Fruit fly (Drosophila melanogaster) whole organism, embryonic: ENCODE measurements around the gene CG16953.

Experiments used
- Awh ChIP-seq: fragments of 200-800 bp; sonication (Bioruptor generic); IDR thresholded peaks from 2 replicates; pipeline ENCODE4, ENCODE4 v1.3.6; 2022; ENCODE audit warnings: missing biosample characterization, missing genetic modification characterization
- B-H2 ChIP-seq: fragments of 200-800 bp; sonication (Bioruptor generic); optimal IDR thresholded peaks from 2 replicates; lab custom pipeline; 2018; ENCODE audit warnings: missing biosample characterization, mild to moderate bottlenecking, missing genetic modification characterization
- CG10274 ChIP-seq: fragments of 200-800 bp; sonication (Bioruptor generic); optimal IDR thresholded peaks from 3 replicates; lab custom pipeline; 2017; ENCODE audit warnings: missing biosample characterization, mild to moderate bottlenecking, missing genetic modification characterization
- CG10462 ChIP-seq: fragments of 200-800 bp; sonication (Bioruptor generic); optimal IDR thresholded peaks from 2 replicates; lab custom pipeline; 2016; ENCODE audit warnings: missing biosample characterization, missing genetic modification characterization
- CG11247 ChIP-seq: fragments of 200-800 bp; sonication (Bioruptor generic); IDR thresholded peaks from 2 replicates; pipeline ENCODE4 v1.3.6; 2022; ENCODE audit warnings: missing biosample characterization, missing genetic modification characterization
- CG11695 ChIP-seq: fragments of 200-800 bp; sonication (Bioruptor generic); IDR thresholded peaks from 3 replicates; pipeline ENCODE4 v1.3.6; 2022; ENCODE audit warnings: missing biosample characterization, missing genetic modification characterization
- CG13424 ChIP-seq: fragments of 200-800 bp; sonication (Bioruptor generic); optimal IDR thresholded peaks from 2 replicates; lab custom pipeline; 2019; ENCODE audit warnings: missing biosample characterization, mild to moderate bottlenecking, missing genetic modification characterization, moderate library complexity
- CG17612 ChIP-seq: fragments of 200-800 bp; sonication (Bioruptor generic); IDR thresholded peaks from 2 replicates; pipeline ENCODE4 v1.3.6; 2022; ENCODE audit warnings: missing biosample characterization, missing genetic modification characterization
- CG17802 ChIP-seq: fragments of 200-800 bp; sonication (Bioruptor generic); optimal IDR thresholded peaks from 2 replicates; lab custom pipeline; 2018; ENCODE audit warnings: missing biosample characterization, mild to moderate bottlenecking, missing genetic modification characterization, moderate library complexity
- CG2202 ChIP-seq: fragments of 200-800 bp; sonication (Bioruptor generic); optimal IDR thresholded peaks from 2 replicates; lab custom pipeline; 2018; ENCODE audit warnings: missing biosample characterization, mild to moderate bottlenecking, missing genetic modification characterization
- CG30403 ChIP-seq: fragments of 200-800 bp; sonication (Bioruptor generic); optimal IDR thresholded peaks from 3 replicates; lab custom pipeline; 2016; ENCODE audit warnings: missing biosample characterization, missing genetic modification characterization
- CG3065 ChIP-seq: fragments of 200-800 bp; sonication (Bioruptor generic); optimal IDR thresholded peaks from 2 replicates; lab custom pipeline; 2016; ENCODE audit warnings: missing biosample characterization, missing genetic modification characterization
- CG4404 ChIP-seq: fragments of 200-800 bp; sonication (Bioruptor generic); IDR thresholded peaks from 2 replicates; pipeline ENCODE4 v1.3.6; 2022; ENCODE audit warnings: missing biosample characterization, missing genetic modification characterization
- CG4617 ChIP-seq: fragments of 200-800 bp; sonication (Bioruptor generic); optimal IDR thresholded peaks from 3 replicates; lab custom pipeline; 2016; ENCODE audit warnings: missing biosample characterization, missing genetic modification characterization, borderline replicate concordance
- CG8359 ChIP-seq: fragments of 200-800 bp; sonication (Bioruptor generic); optimal IDR thresholded peaks from 2 replicates; lab custom pipeline; 2017; ENCODE audit warnings: missing biosample characterization, mild to moderate bottlenecking, missing genetic modification characterization, borderline replicate concordance
- CG9797 ChIP-seq: fragments of 200-800 bp; sonication (Bioruptor generic); optimal IDR thresholded peaks from 3 replicates; lab custom pipeline; 2018; ENCODE audit warnings: missing biosample characterization, mild to moderate bottlenecking, missing genetic modification characterization
- Dad ChIP-seq: fragments of 200-800 bp; sonication (Bioruptor generic); optimal IDR thresholded peaks from 3 replicates; lab custom pipeline; 2016; ENCODE audit warnings: missing biosample characterization, missing genetic modification characterization
- Dp ChIP-seq: fragments of 200-800 bp; sonication (Bioruptor generic); optimal IDR thresholded peaks from 2 replicates; lab custom pipeline; 2018; ENCODE audit warnings: missing biosample characterization, mild to moderate bottlenecking, missing genetic modification characterization, moderate library complexity
- Drgx ChIP-seq: fragments of 200-800 bp; sonication (Bioruptor generic); IDR thresholded peaks from 2 replicates; pipeline ENCODE4 v1.3.6; 2022; ENCODE audit warnings: missing biosample characterization, missing genetic modification characterization
- E2f1 ChIP-seq: fragments of 200-800 bp; sonication (Bioruptor generic); IDR thresholded peaks from 2 replicates; pipeline ENCODE4 v1.3.6; 2022; ENCODE audit warnings: missing biosample characterization, missing genetic modification characterization
- ERR ChIP-seq: fragments of 200-800 bp; sonication (Bioruptor generic); optimal IDR thresholded peaks from 2 replicates; lab custom pipeline; 2016; ENCODE audit warnings: missing biosample characterization, missing genetic modification characterization
- Hand ChIP-seq: fragments of 200-800 bp; sonication (Bioruptor generic); optimal IDR thresholded peaks from 2 replicates; lab custom pipeline; 2017; ENCODE audit warnings: mild to moderate bottlenecking, missing biosample characterization, missing genetic modification reagents, missing genetic modification characterization
- Hsf ChIP-seq: fragments of 200-800 bp; sonication (Bioruptor generic); optimal IDR thresholded peaks from 3 replicates; lab custom pipeline; 2016; ENCODE audit warnings: missing biosample characterization, missing genetic modification characterization
- MBD-R2 ChIP-seq: fragments of 200-800 bp; sonication (Bioruptor generic); IDR thresholded peaks from 2 replicates; pipeline ENCODE4 v1.3.6; 2022; ENCODE audit warnings: missing biosample characterization, missing genetic modification characterization
- Meics ChIP-seq: fragments of 200-800 bp; sonication (Bioruptor generic); optimal IDR thresholded peaks from 2 replicates; lab custom pipeline; 2017; ENCODE audit warnings: missing biosample characterization, mild to moderate bottlenecking, missing genetic modification characterization
- NC2α ChIP-seq: fragments of 200-800 bp; sonication (Bioruptor generic); optimal IDR thresholded peaks from 2 replicates; lab custom pipeline; 2016; ENCODE audit warnings: missing biosample characterization, missing genetic modification characterization
- NFAT ChIP-seq: fragments of 200-800 bp; sonication (Bioruptor generic); IDR thresholded peaks from 2 replicates; pipeline ENCODE4 v1.3.6; 2022; ENCODE audit warnings: missing biosample characterization, missing genetic modification characterization
- Oaz ChIP-seq: fragments of 200-800 bp; sonication (Bioruptor generic); IDR thresholded peaks from 2 replicates; pipeline ENCODE4 v1.3.6; 2022; ENCODE audit warnings: missing biosample characterization, missing genetic modification characterization
- Sin3A ChIP-seq: fragments of >200 bp; optimal IDR thresholded peaks from 2 replicates; lab custom pipeline; 2018
- Six4 ChIP-seq: fragments of 200-800 bp; sonication (Bioruptor generic); optimal IDR thresholded peaks from 2 replicates; lab custom pipeline; 2016; ENCODE audit warnings: missing biosample characterization, missing genetic modification characterization
- Sox100B ChIP-seq: fragments of 200-800 bp; sonication (Bioruptor generic); optimal IDR thresholded peaks from 3 replicates; lab custom pipeline; 2018; ENCODE audit warnings: missing biosample characterization, mild to moderate bottlenecking, missing genetic modification characterization
- crol ChIP-seq: fragments of 200-800 bp; sonication (Bioruptor generic); IDR thresholded peaks from 2 replicates; pipeline ENCODE4 v1.3.6; 2022; ENCODE audit warnings: missing biosample characterization, missing genetic modification characterization
- cwo ChIP-seq: fragments of 200-800 bp; sonication (Bioruptor generic); optimal IDR thresholded peaks from 3 replicates; lab custom pipeline; 2017; ENCODE audit warnings: missing biosample characterization, missing genetic modification characterization, mild to moderate bottlenecking, moderate library complexity, missing genetic modification reagents
- da ChIP-seq: fragments of 200-800 bp; sonication (Bioruptor generic); optimal IDR thresholded peaks from 2 replicates; lab custom pipeline; 2016; ENCODE audit warnings: missing biosample characterization, missing genetic modification characterization
- emc ChIP-seq: fragments of 200-800 bp; sonication (Bioruptor generic); optimal IDR thresholded peaks from 2 replicates; lab custom pipeline; 2016; ENCODE audit warnings: missing biosample characterization, missing genetic modification characterization
- en ChIP-seq: fragments of 200-800 bp; sonication (Bioruptor generic); optimal IDR thresholded peaks from 2 replicates; lab custom pipeline; 2016; ENCODE audit warnings: missing biosample characterization, missing genetic modification characterization
- ham ChIP-seq: fragments of 200-800 bp; sonication (Bioruptor generic); IDR thresholded peaks from 2 replicates; pipeline ENCODE4 v1.3.6; 2022; ENCODE audit warnings: missing biosample characterization, missing genetic modification characterization
- jigr1 ChIP-seq: fragments of 200-800 bp; sonication (Bioruptor generic); IDR thresholded peaks from 3 replicates; pipeline ENCODE4 v1.3.6; 2022; ENCODE audit warnings: missing biosample characterization, missing genetic modification characterization
- jing ChIP-seq: fragments of 200-800 bp; sonication (Bioruptor generic); optimal IDR thresholded peaks from 2 replicates; lab custom pipeline; 2018; ENCODE audit warnings: missing biosample characterization, mild to moderate bottlenecking, missing genetic modification characterization
- jumu ChIP-seq: fragments of 200-800 bp; sonication (Bioruptor generic); optimal IDR thresholded peaks from 3 replicates; lab custom pipeline; 2016; ENCODE audit warnings: missing biosample characterization, missing genetic modification characterization
- lilli ChIP-seq: fragments of 200-800 bp; sonication (Bioruptor generic); optimal IDR thresholded peaks from 3 replicates; lab custom pipeline; 2016; ENCODE audit warnings: missing biosample characterization, missing genetic modification characterization
- schlank ChIP-seq: fragments of 200-800 bp; sonication (Bioruptor generic); optimal IDR thresholded peaks from 2 replicates; lab custom pipeline; 2018; ENCODE audit warnings: missing biosample characterization, mild to moderate bottlenecking, missing genetic modification characterization
- sens-2 ChIP-seq: fragments of 200-800 bp; sonication (Bioruptor generic); IDR thresholded peaks from 2 replicates; pipeline ENCODE4 v1.3.6; 2022; ENCODE audit warnings: missing biosample characterization, missing genetic modification characterization
- seq ChIP-seq: fragments of 200-800 bp; sonication (Bioruptor generic); IDR thresholded peaks from 2 replicates; pipeline ENCODE4 v1.3.6; 2022; ENCODE audit warnings: missing biosample characterization, missing genetic modification characterization
- so ChIP-seq: fragments of 200-800 bp; sonication (Bioruptor generic); IDR thresholded peaks from 3 replicates; pipeline ENCODE4 v1.3.6; 2022; ENCODE audit warnings: missing biosample characterization, missing genetic modification characterization
- stc ChIP-seq: fragments of 200-800 bp; sonication (Bioruptor generic); IDR thresholded peaks from 2 replicates; pipeline ENCODE4 v1.3.6; 2022; ENCODE audit warnings: missing biosample characterization, missing genetic modification characterization
- tna ChIP-seq: fragments of 200-800 bp; sonication (Bioruptor generic); IDR thresholded peaks from 2 replicates; pipeline ENCODE4 v1.3.6; 2022; ENCODE audit warnings: missing biosample characterization, missing genetic modification characterization; ENCODE audit not compliant: partially characterized antibody
- ttk ChIP-seq: fragments of 200-800 bp; sonication (Bioruptor generic); IDR thresholded peaks from 2 replicates; pipeline ENCODE4 v2.1.2; 2022; ENCODE audit warnings: missing biosample characterization, missing genetic modification characterization
- twi ChIP-seq: fragments of 200-800 bp; optimal IDR thresholded peaks from 2 replicates; lab custom pipeline; 2019; ENCODE audit warnings: missing biosample characterization, mild to moderate bottlenecking, missing genetic modification characterization, moderate library complexity
- zen2 ChIP-seq: fragments of 200-800 bp; sonication (Bioruptor generic); IDR thresholded peaks from 3 replicates; pipeline ENCODE4 v1.3.6; 2022; ENCODE audit warnings: missing biosample characterization, missing genetic modification characterization; ENCODE audit not compliant: partially characterized antibody

The CG16953 gene

dm6 chr3R:20587630-20588479 lies 2.2 kb upstream of the CG16953 start, which contains the start of gene Septin2 (continued):
- TF ChIP-seq tna (GFP tag; lab: Robert Waterston, UW): no peak
- 0 out of 2 replicates have a peak, but pooled peaks have one; percentile 8 for TF ChIP-seq crol (GFP tag; lab: Robert Waterston, UW)
- TF ChIP-seq ttk: peak; percentile 67; the same call in 1 of the 2 replicates
- peak; percentile 78 for TF ChIP-seq CG10462 (GFP tag; lab: Kevin White, UChicago)
- TF ChIP-seq CG3065 (GFP tag; lab: Kevin White, UChicago): no peak
- TF ChIP-seq lilli (GFP tag; lab: Kevin White, UChicago): peak; percentile 66
- TF ChIP-seq stc: peak; percentile 71
- peak; percentile 71 for TF ChIP-seq Meics
- TF ChIP-seq Hsf (GFP tag; lab: Kevin White, UChicago): peak; percentile 84
- TF ChIP-seq jigr1 (GFP tag; lab: Robert Waterston, UW): peak; percentile 55; the same call in 2 of the 3 replicates
- TF ChIP-seq en: peak; percentile 28
- peak; percentile 52 for TF ChIP-seq E2f1 (GFP tag; lab: Robert Waterston, UW)
- TF ChIP-seq CG17612: no peak
- TF ChIP-seq cwo (GFP tag; lab: Kevin White, UChicago): peak; percentile 73
- TF ChIP-seq Oaz: no peak
- no peak; the same call in none of the 2 replicates for TF ChIP-seq MBD-R2 (GFP tag; lab: Robert Waterston, UW)
- TF ChIP-seq CG17802: peak; percentile 66
- peak; percentile 68 for TF ChIP-seq CG9797 (GFP tag; lab: Kevin White, UChicago)
- TF ChIP-seq so (GFP tag; lab: Robert Waterston, UW): peak; percentile 83; the same call in 2 of the 3 replicates
- TF ChIP-seq jumu (GFP tag; lab: Kevin White, UChicago): peak; percentile 30
- TF ChIP-seq NFAT (GFP tag; lab: Robert Waterston, UW): no peak
- no peak for TF ChIP-seq schlank (tag; lab: Kevin White, UChicago)
- no peak for TF ChIP-seq sens-2 (GFP tag; lab: Robert Waterston, UW)
- no peak for TF ChIP-seq ham
- TF ChIP-seq CG10274 (GFP tag; lab: Kevin White, UChicago): peak; percentile 33
- TF ChIP-seq Drgx (GFP tag; lab: Robert Waterston, UW): peak; percentile 80
- TF ChIP-seq emc (GFP tag; lab: Kevin White, UChicago): no peak
- TF ChIP-seq CG30403 (GFP tag; lab: Kevin White, UChicago): peak; percentile 81
- peak; percentile 65 for TF ChIP-seq jing
- no peak for TF ChIP-seq B-H2 (GFP tag; lab: Kevin White, UChicago)
- TF ChIP-seq ERR (GFP tag; lab: Kevin White, UChicago): no peak
- TF ChIP-seq Awh (GFP tag; lab: Robert Waterston, UW): peak; percentile 51; the same call in 1 of the 2 replicates
- TF ChIP-seq NC2α (GFP tag; lab: Kevin White, UChicago): peak; percentile 46
- peak; percentile 27 for TF ChIP-seq twi (tag; lab: Kevin White, UChicago)
- peak; percentile 33 for TF ChIP-seq Hand
- peak; percentile 82 for TF ChIP-seq CG11695
- TF ChIP-seq CG13424 (tag; lab: Kevin White, UChicago): peak; percentile 80
- peak; percentile 62 for TF ChIP-seq seq (GFP tag; lab: Robert Waterston, UW)
- no peak; the same call in 2 of the 3 replicates for TF ChIP-seq zen2 (GFP tag; lab: Robert Waterston, UW)
- TF ChIP-seq CG4617 (GFP tag; lab: Kevin White, UChicago): no peak
- peak; percentile 25 for TF ChIP-seq Dp (GFP tag; lab: Kevin White, UChicago)
- peak; percentile 95 for TF ChIP-seq Sox100B
- TF ChIP-seq CG4404 (GFP tag; lab: Robert Waterston, UW): peak; percentile 38
- no peak for TF ChIP-seq CG11247 (GFP tag; lab: Robert Waterston, UW)
- TF ChIP-seq Six4 (GFP tag; lab: Kevin White, UChicago): peak; percentile 81
- peak; percentile 58 for TF ChIP-seq Sin3A
- TF ChIP-seq da (GFP tag; lab: Kevin White, UChicago): no peak
- TF ChIP-seq CG2202: peak; percentile 62
- TF ChIP-seq CG8359 (GFP tag; lab: Kevin White, UChicago): peak; percentile 73
- peak; percentile 57 for TF ChIP-seq Dad (GFP tag; lab: Kevin White, UChicago)
